Worm (Caenorhabditis elegans): ENCODE measurements around the gene stau-1.

Gene stau-1

ce11 chrX:1010627-1011452, 24.2 kb downstream of the stau-1 start (continued):
- TF ChIP-seq lin-39 (tag; optimal IDR thresholded peaks at IDR 0.05) (no peak), ceh-8 (GFP tag; optimal IDR thresholded peaks at IDR 0.05) (no peak), nhr-11 (tag; optimal IDR thresholded peaks at IDR 0.05) (no peak), pqm-1 (tag; optimal IDR thresholded peaks at IDR 0.05) (no peak), unc-98 (GFP tag; IDR thresholded peaks at IDR 0.05) (no peak), nhr-77 (tag; optimal IDR thresholded peaks at IDR 0.05) (no peak), fkh-8 (tag; optimal IDR thresholded peaks at IDR 0.05) (peak; percentile 12), pax-3 (tag; optimal IDR thresholded peaks at IDR 0.05) (peak; percentile 9), ceh-88 (GFP tag; IDR thresholded peaks at IDR 0.05) (0 out of 2 replicates have a peak, but pooled peaks have one; percentile 3), F16B12.6 (tag; optimal IDR thresholded peaks at IDR 0.05) (no peak), efl-1 (optimal IDR thresholded peaks at IDR 0.05) (peak; percentile 1 to 16), efl-1 (GFP tag; optimal IDR thresholded peaks at IDR 0.05 in 1 of 2) (peak in 1 of 2 experiments; percentile 91), tbx-2 (tag; optimal IDR thresholded peaks at IDR 0.05) (peak; percentile 56), alr-1 (tag; optimal IDR thresholded peaks at IDR 0.05; ENCODE audit: borderline replicate concordance) (no peak), lsy-2 (tag; optimal IDR thresholded peaks at IDR 0.05) (peak; percentile 34 to 62), jun-1 (tag; optimal IDR thresholded peaks at IDR 0.05) (peak; percentile 9), pag-3 (tag; optimal IDR thresholded peaks at IDR 0.05; ENCODE audit: borderline replicate concordance, insufficient read depth) (peak; percentile 21), C16A3.4 (tag; optimal IDR thresholded peaks at IDR 0.05) (peak; percentile 38)

- TF ChIP-seq lir-3 (tag; optimal IDR thresholded peaks at IDR 0.05; ENCODE audit: poor library complexity) (no peak), elt-2 (tag; optimal IDR thresholded peaks at IDR 0.05) (peak; percentile 17), ama-1 (optimal IDR thresholded peaks at IDR 0.05) (no peak), egl-27 (tag; optimal IDR thresholded peaks at IDR 0.05) (no peak), unc-130 (tag; optimal IDR thresholded peaks at IDR 0.05) (no peak), nhr-20 (tag; optimal IDR thresholded peaks at IDR 0.05) (no peak)
These were observed 25.6 kb downstream of the stau-1 start for ce11 chrX:1009512-1009911.

- TF ChIP-seq mep-1 (tag; optimal IDR thresholded peaks at IDR 0.05) = peak; percentile 25
- no peak for TF ChIP-seq vab-15 (tag; optimal IDR thresholded peaks at IDR 0.05)
- peak; percentile 27 for TF ChIP-seq ceh-8 (GFP tag; optimal IDR thresholded peaks at IDR 0.05)
- TF ChIP-seq blmp-1 (tag; optimal IDR thresholded peaks at IDR 0.05) = peak; percentile 29
- no peak for TF ChIP-seq swsn-7 (tag; optimal IDR thresholded peaks at IDR 0.05)
- no peak for TF ChIP-seq egl-13 (tag; optimal IDR thresholded peaks at IDR 0.05)
- TF ChIP-seq nhr-85 (tag) = peak; percentile 81
- TF ChIP-seq efl-3 (GFP tag; optimal IDR thresholded peaks at IDR 0.05) = no peak
These were observed 30.1 kb downstream of the stau-1 start for ce11 chrX:1005026-1005425.

ce11 chrX:1004037-1004436, 31.0 kb downstream of the stau-1 start, which contains the start of gene cutl-21:
TSS of gene cutl-21 (plus strand) at chrX:1004337.
- TF ChIP-seq unc-62 (GFP tag; optimal IDR thresholded peaks at IDR 0.05) (no peak), lir-3 (tag; optimal IDR thresholded peaks at IDR 0.05; ENCODE audit: poor library complexity) (no peak), egl-27 (tag; optimal IDR thresholded peaks at IDR 0.05) (no peak), vab-15 (tag; optimal IDR thresholded peaks at IDR 0.05) (no peak)

- TF ChIP-seq nhr-47 (tag; optimal IDR thresholded peaks at IDR 0.05) (peak; percentile 1), alr-1 (tag; optimal IDR thresholded peaks at IDR 0.05; ENCODE audit: borderline replicate concordance) (no peak), nhr-71 (tag; optimal IDR thresholded peaks at IDR 0.05) (peak; percentile 33), hlh-4 (tag; optimal IDR thresholded peaks at IDR 0.05) (peak; percentile 68), efl-3 (GFP tag; optimal IDR thresholded peaks at IDR 0.05) (no peak), aly-2 (tag; optimal IDR thresholded peaks at IDR 0.05) (no peak)
These were observed 40.4 kb downstream of the stau-1 start for ce11 chrX:994678-995077.
